Worm (Caenorhabditis elegans) whole organism, L4 larva: Measurements from ENCODE around the gene mgrn-1.

Source experiments
- F10B5.3 ChIP-seq: sonication (generic microtip); optimal IDR thresholded peaks from 2 replicates; lab custom pipeline; 2016; ENCODE audit warnings: mild to moderate bottlenecking, missing genetic modification characterization, missing compliant biosample characterization
- F37D6.2 ChIP-seq: sonication (generic microtip); optimal IDR thresholded peaks from 2 replicates; lab custom pipeline; 2016; ENCODE audit warnings: mild to moderate bottlenecking, missing genetic modification characterization, missing compliant biosample characterization
- F49E8.2 ChIP-seq: sonication (generic microtip); optimal IDR thresholded peaks from 2 replicates; lab custom pipeline; 2016; ENCODE audit warnings: missing compliant biosample characterization, mild to moderate bottlenecking, missing genetic modification characterization, borderline replicate concordance
- ZK546.5 ChIP-seq, 2 experiments: sonication (generic microtip); optimal IDR thresholded peaks; 2 replicates each; lab custom pipeline; 2017; ENCODE audit warnings: missing biosample characterization in 2 of 2, missing genetic modification characterization in 2 of 2
- aha-1 ChIP-seq: fragments of 150-350 bp; peaks from one replicate; lab custom pipeline; 2014; ENCODE audit warnings: missing biosample characterization, missing genetic modification characterization
- arid-1 ChIP-seq: fragments of 200-800 bp; sonication (Bioruptor generic); conservative IDR thresholded peaks from 2 replicates; pipeline ENCODE4 v1.3.6; 2022; ENCODE audit warnings: missing genetic modification reagents, missing genetic modification characterization, missing compliant biosample characterization
- ceh-32 ChIP-seq: sonication (generic microtip); optimal IDR thresholded peaks from 2 replicates; lab custom pipeline; 2016; ENCODE audit warnings: mild to moderate bottlenecking, missing genetic modification characterization, missing compliant biosample characterization; ENCODE audit not compliant: poor library complexity
- ctbp-1 ChIP-seq: fragments of 200-800 bp; sonication (Bioruptor generic); IDR thresholded peaks from 2 replicates; pipeline ENCODE4 v1.3.6; 2022; ENCODE audit warnings: missing genetic modification reagents, missing genetic modification characterization, missing compliant biosample characterization
- daf-16 ChIP-seq, 3 experiments: sonication (generic microtip); optimal IDR thresholded peaks; 2 replicates each; lab custom pipeline; 2016 to 2017; ENCODE audit warnings: missing genetic modification characterization in 3 of 3, missing genetic modification reagents in 3 of 3, mild to moderate bottlenecking in 2 of 3, missing compliant biosample characterization in 2 of 3, missing biosample characterization in 1 of 3, moderate library complexity in 1 of 3
- dve-1 ChIP-seq: sonication (generic microtip); optimal IDR thresholded peaks from 2 replicates; lab custom pipeline; 2017; ENCODE audit warnings: antibody characterized with exemption, mild to moderate bottlenecking, missing genetic modification characterization, missing compliant biosample characterization; ENCODE audit not compliant: insufficient read depth
- egl-27 ChIP-seq: sonication (generic microtip); optimal IDR thresholded peaks from 3 replicates; lab custom pipeline; 2017; ENCODE audit warnings: missing biosample characterization, missing genetic modification reagents, missing genetic modification characterization
- fos-1 ChIP-seq: fragments of 150-350 bp; optimal IDR thresholded peaks from 2 replicates; lab custom pipeline; 2014; ENCODE audit warnings: missing biosample characterization, missing genetic modification characterization
- gei-8 ChIP-seq: fragments of 200-800 bp; sonication (Bioruptor generic); optimal IDR thresholded peaks from 2 replicates; lab custom pipeline; 2018; ENCODE audit warnings: mild to moderate bottlenecking, missing genetic modification characterization, missing compliant biosample characterization
- hlh-11 ChIP-seq: fragments of 200-800 bp; sonication (Bioruptor generic); optimal IDR thresholded peaks from 2 replicates; lab custom pipeline; 2018; ENCODE audit warnings: mild to moderate bottlenecking, missing genetic modification characterization, missing compliant biosample characterization
- hlh-30 ChIP-seq: sonication (generic microtip); optimal IDR thresholded peaks from 2 replicates; lab custom pipeline; 2017; ENCODE audit warnings: antibody characterized with exemption, mild to moderate bottlenecking, missing genetic modification characterization, missing compliant biosample characterization; ENCODE audit not compliant: insufficient read depth
- lir-3 ChIP-seq: sonication (generic microtip); optimal IDR thresholded peaks from 2 replicates; lab custom pipeline; 2016; ENCODE audit warnings: mild to moderate bottlenecking, missing genetic modification characterization, missing compliant biosample characterization
- mep-1 ChIP-seq: fragments of 150-350 bp; sonication (generic microtip); optimal IDR thresholded peaks from 3 replicates; lab custom pipeline; 2014; ENCODE audit warnings: missing biosample characterization, missing genetic modification characterization
- nhr-102 ChIP-seq: sonication (generic microtip); optimal IDR thresholded peaks from 2 replicates; lab custom pipeline; 2016; ENCODE audit warnings: mild to moderate bottlenecking, missing genetic modification characterization, moderate library complexity, missing compliant biosample characterization
- nhr-111 ChIP-seq: fragments of 200-800 bp; sonication (Bioruptor generic); optimal IDR thresholded peaks from 2 replicates; lab custom pipeline; 2018; ENCODE audit warnings: mild to moderate bottlenecking, missing genetic modification characterization, missing compliant biosample characterization
- nhr-25 ChIP-seq: sonication (generic microtip); optimal IDR thresholded peaks from 2 replicates; lab custom pipeline; 2017; ENCODE audit warnings: missing genetic modification characterization, mild to moderate bottlenecking, missing compliant biosample characterization, antibody characterized with exemption, moderate library complexity, borderline replicate concordance; ENCODE audit not compliant: insufficient read depth
- nhr-28 ChIP-seq: fragments of 150-350 bp; optimal IDR thresholded peaks from 2 replicates; lab custom pipeline; 2014; ENCODE audit warnings: missing biosample characterization, missing genetic modification characterization
- nhr-41 ChIP-seq: fragments of 200-800 bp; sonication (Bioruptor generic); IDR thresholded peaks from 2 replicates; pipeline ENCODE4 v1.3.6; 2022; ENCODE audit warnings: missing genetic modification reagents, missing genetic modification characterization, missing compliant biosample characterization
- pha-4 ChIP-seq, 2 experiments: fragments of 150-350 bp in 1 of 2; fragments of 200-800 bp in 1 of 2; sonication (Bioruptor generic) in 1 of 2; IDR thresholded peaks in 1 of 2; optimal IDR thresholded peaks in 1 of 2; 2 replicates each; pipeline versions ENCODE4 v1.3.6 to Lab custom; 2014 to 2022; ENCODE audit warnings: missing genetic modification characterization in 2 of 2, missing genetic modification reagents in 2 of 2, missing biosample characterization in 1 of 2, missing compliant biosample characterization in 1 of 2
- php-3 ChIP-seq: fragments of 200-800 bp; sonication (Bioruptor generic); IDR thresholded peaks from 2 replicates; pipeline ENCODE4 v1.3.6; 2022; ENCODE audit warnings: missing genetic modification reagents, missing genetic modification characterization, missing compliant biosample characterization
- rbr-2 ChIP-seq: sonication (generic microtip); optimal IDR thresholded peaks from 2 replicates; lab custom pipeline; 2016; ENCODE audit warnings: missing genotype, missing genetic modification characterization, missing compliant biosample characterization
- sdz-12 ChIP-seq: fragments of 200-800 bp; sonication (Bioruptor generic); optimal IDR thresholded peaks from 2 replicates; lab custom pipeline; 2018; ENCODE audit warnings: mild to moderate bottlenecking, missing genetic modification characterization, missing compliant biosample characterization
- set-16 ChIP-seq: fragments of 200-800 bp; sonication (Bioruptor generic); IDR thresholded peaks from 2 replicates; pipeline ENCODE4 v1.3.6; 2022; ENCODE audit warnings: missing genetic modification reagents, missing genetic modification characterization, missing compliant biosample characterization
- skn-1 ChIP-seq: fragments of 150-350 bp; optimal IDR thresholded peaks from 2 replicates; lab custom pipeline; 2014; ENCODE audit warnings: missing biosample characterization, missing genetic modification characterization
- tag-97 ChIP-seq: fragments of 200-800 bp; sonication (Bioruptor generic); IDR thresholded peaks from 2 replicates; pipeline ENCODE4 v1.3.6; 2022; ENCODE audit warnings: missing genetic modification characterization, missing compliant biosample characterization
- tra-1 ChIP-seq: fragments of 200-800 bp; sonication (Bioruptor generic); IDR thresholded peaks from 2 replicates; pipeline ENCODE4 v1.3.6; 2022; ENCODE audit warnings: missing genetic modification reagents, missing genetic modification characterization, missing compliant biosample characterization
- unc-130 ChIP-seq: sonication (generic microtip); optimal IDR thresholded peaks from 2 replicates; lab custom pipeline; 2016; ENCODE audit warnings: missing genetic modification reagents, missing genetic modification characterization, missing compliant biosample characterization
- unc-62 ChIP-seq, 3 experiments: fragments of 150-350 bp in 1 of 3; sonication (generic microtip); optimal IDR thresholded peaks in 2 of 3; peaks in 1 of 3; 1 replicate in 1 of 3; 2 replicates in 2 of 3; lab custom pipeline; 2014 to 2017; ENCODE audit warnings: missing biosample characterization in 3 of 3, missing genetic modification characterization in 3 of 3, missing genetic modification reagents in 3 of 3, missing genotype in 1 of 3
- zfp-3 ChIP-seq: fragments of 200-800 bp; sonication (Bioruptor generic); conservative IDR thresholded peaks from 2 replicates; pipeline ENCODE4 v1.3.6; 2022; ENCODE audit warnings: missing genetic modification reagents, missing genetic modification characterization, missing compliant biosample characterization
- zip-2 ChIP-seq: fragments of 150-350 bp; optimal IDR thresholded peaks from 2 replicates; lab custom pipeline; 2014; ENCODE audit warnings: missing biosample characterization, missing genetic modification characterization
- ztf-7 ChIP-seq: fragments of 150-350 bp; optimal IDR thresholded peaks from 2 replicates; lab custom pipeline; 2014; ENCODE audit warnings: missing biosample characterization, missing genetic modification characterization

mgrn-1 gene

ce11 chrX:14339723-14340122 is 28.2 kb upstream of the mgrn-1 start:
- TF ChIP-seq F49E8.2 (tag; lab: Kevin White, UChicago) (no peak), unc-62 (GFP tag; optimal IDR thresholded peaks at IDR 0.05 in 1 of 2; lab: Kevin White, UChicago) (peak in 1 of 2 experiments; percentile 54), unc-62 (tag; optimal IDR thresholded peaks at IDR 0.05; lab: Kevin White, UChicago) (no peak)

DNA sequence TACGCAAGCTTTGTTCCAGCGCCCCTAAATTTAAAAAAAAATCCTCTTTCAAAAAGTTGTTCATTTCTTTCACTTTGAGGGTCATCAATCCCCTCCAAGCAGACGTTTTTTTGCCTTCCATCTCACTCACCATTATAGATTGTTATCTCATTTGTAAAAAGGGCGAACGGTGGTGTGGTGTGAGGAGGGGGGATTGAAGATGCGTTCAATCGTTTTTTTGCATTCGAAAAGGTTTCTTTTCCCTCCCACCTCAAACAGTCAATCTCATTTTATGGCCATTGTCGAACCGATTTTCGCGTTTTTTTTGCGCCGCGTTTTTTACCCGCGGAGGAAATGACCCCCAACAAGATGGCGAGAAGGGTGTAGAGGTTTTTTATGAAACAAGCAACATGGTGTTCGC is 27.4 kb upstream of the mgrn-1 start:
- no peak for TF ChIP-seq ceh-32
- no peak for TF ChIP-seq nhr-41 (GFP tag; lab: Robert Waterston, UW)
- TF ChIP-seq unc-62 (GFP tag; optimal IDR thresholded peaks at IDR 0.05 in 1 of 2; lab: Kevin White, UChicago), result peak in 1 of 2 experiments; percentile 84
- no peak for TF ChIP-seq unc-62 (tag; optimal IDR thresholded peaks at IDR 0.05; lab: Kevin White, UChicago)
- TF ChIP-seq daf-16 (GFP tag; optimal IDR thresholded peaks at IDR 0.05; lab: Kevin White, UChicago), result no peak
- no peak for TF ChIP-seq daf-16 (tag; optimal IDR thresholded peaks at IDR 0.05; lab: Kevin White, UChicago)
- no peak for TF ChIP-seq fos-1
- TF ChIP-seq pha-4 (GFP tag; IDR thresholded peaks at IDR 0.05; lab: Robert Waterston, UW), result no peak
- no peak for TF ChIP-seq pha-4 (tag; optimal IDR thresholded peaks at IDR 0.05; lab: Kevin White, UChicago)
- no peak for TF ChIP-seq lir-3
- no peak for TF ChIP-seq php-3 (GFP tag; lab: Robert Waterston, UW)

DNA sequence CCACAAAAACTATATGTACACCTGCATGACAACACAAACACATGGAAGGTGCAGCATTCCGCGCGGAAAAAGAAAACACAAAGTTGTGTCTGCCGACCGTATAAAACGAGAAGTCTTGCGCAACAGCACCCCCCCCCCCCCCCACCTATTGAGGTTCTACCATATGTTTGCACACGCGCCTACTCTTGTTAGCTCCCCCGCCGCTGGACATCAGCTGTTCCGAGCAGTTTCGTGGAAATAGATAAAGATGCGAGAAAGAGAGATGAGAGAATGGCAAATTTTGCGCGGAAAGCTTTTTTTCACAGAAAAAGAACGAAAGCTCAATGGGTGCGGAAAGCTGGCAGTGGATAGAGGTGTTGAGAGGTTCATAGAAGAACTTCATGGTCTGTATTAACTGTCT is 24.1 kb upstream of the mgrn-1 start:
- TF ChIP-seq hlh-11 (peak; percentile 22), set-16 (GFP tag; lab: Robert Waterston, UW) (peak; percentile 22; the same call in 1 of the 2 replicates), dve-1 (tag; lab: Kevin White, UChicago) (no peak)

ce11 chrX:14335220-14335619 is 23.7 kb upstream of the mgrn-1 start, which contains the start of gene K04G11.1:
Gene K04G11.1, plus strand, starts transcription at chrX:14335520.
- TF ChIP-seq F10B5.3 (tag; lab: Kevin White, UChicago) (no peak), egl-27 (tag; lab: Kevin White, UChicago) (no peak), F37D6.2 (no peak), sdz-12 (GFP tag; lab: Kevin White, UChicago) (no peak), tag-97 (GFP tag; lab: Robert Waterston, UW) (no peak), hlh-11 (no peak), nhr-111 (GFP tag; lab: Kevin White, UChicago) (no peak), rbr-2 (tag; lab: Kevin White, UChicago) (no peak), gei-8 (GFP tag; lab: Kevin White, UChicago) (no peak), zip-2 (tag; lab: Kevin White, UChicago) (no peak), tra-1 (no peak)

DNA sequence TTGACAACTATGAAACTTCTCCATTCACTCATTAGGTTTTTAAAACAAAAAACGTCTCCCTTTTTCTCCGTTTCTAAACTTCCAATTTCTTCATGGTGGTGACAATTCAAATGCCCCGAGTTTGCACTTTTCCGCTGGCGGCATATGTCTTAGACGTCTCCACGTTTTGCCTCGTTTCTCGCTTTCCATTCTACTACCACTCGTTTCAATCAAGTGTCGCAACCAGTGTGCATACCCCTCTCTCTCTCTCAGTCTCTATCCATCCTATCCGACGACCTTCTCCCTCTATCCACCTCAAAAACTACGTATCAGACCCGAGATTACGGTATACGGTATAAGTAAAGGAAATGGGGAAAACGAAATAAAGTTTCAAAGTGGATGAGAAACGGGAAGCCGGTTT is 22.7 kb upstream of the mgrn-1 start:
- TF ChIP-seq nhr-28 (tag; lab: Kevin White, UChicago), result peak; percentile 17
- peak; percentile 37 for TF ChIP-seq hlh-30
- no peak for TF ChIP-seq ZK546.5 (tag; optimal IDR thresholded peaks at IDR 0.05; lab: Kevin White, UChicago)
- no peak for TF ChIP-seq skn-1 (tag; lab: Kevin White, UChicago)

- no peak for TF ChIP-seq ctbp-1 (GFP tag; lab: Robert Waterston, UW)
- TF ChIP-seq nhr-25 (tag; lab: Kevin White, UChicago), result no peak
- no peak for TF ChIP-seq unc-130 (GFP tag; lab: Kevin White, UChicago)
- TF ChIP-seq ztf-7 (tag; lab: Kevin White, UChicago), result no peak
- no peak for TF ChIP-seq arid-1
- TF ChIP-seq hlh-30, result no peak
- TF ChIP-seq mep-1 (tag; lab: Kevin White, UChicago), result no peak
- no peak for TF ChIP-seq zfp-3
- no peak for TF ChIP-seq pha-4 (GFP tag; IDR thresholded peaks at IDR 0.05; lab: Robert Waterston, UW)
- TF ChIP-seq pha-4 (tag; optimal IDR thresholded peaks at IDR 0.05; lab: Kevin White, UChicago), result no peak
- TF ChIP-seq ZK546.5 (tag; optimal IDR thresholded peaks at IDR 0.05; lab: Kevin White, UChicago), result no peak
- no peak for TF ChIP-seq nhr-102 (tag; lab: Kevin White, UChicago)
- TF ChIP-seq aha-1 (tag; lab: Kevin White, UChicago), result no peak
These were observed 17.9 kb upstream of the mgrn-1 start for ce11 chrX:14329348-14329747.
